Fruit fly (Drosophila melanogaster): ENCODE data around the gene ND-13B.

- TF ChIP-seq psq (optimal IDR thresholded peaks at IDR 0.05), result no peak
- no peak for TF ChIP-seq usp (GFP tag; optimal IDR thresholded peaks at IDR 0.05)
- TF ChIP-seq pan (optimal IDR thresholded peaks at IDR 0.05), result no peak
- peak in 1 of 2 experiments; percentile 20 for TF ChIP-seq EcR (GFP tag; optimal IDR thresholded peaks at IDR 0.05)
- no peak for TF ChIP-seq CG8478 (optimal IDR thresholded peaks at IDR 0.05)
Observed at dm6 chr3L:10741120-10741519, 47.2 kb upstream of the ND-13B start.
